Fruit fly (Drosophila melanogaster) whole organism, embryonic: Measurements from ENCODE around the gene Cdc42.

Experiments used
- ATbp ChIP-seq: fragments of 200-800 bp; sonication (Bioruptor generic); optimal IDR thresholded peaks from 2 replicates; lab custom pipeline; 2017; ENCODE audit warnings: missing biosample characterization, mild to moderate bottlenecking, missing genetic modification characterization, missing genetic modification reagents
- Bdp1 ChIP-seq: fragments of 200-800 bp; sonication (Bioruptor generic); optimal IDR thresholded peaks from 3 replicates; lab custom pipeline; 2016; ENCODE audit warnings: missing biosample characterization, missing genetic modification characterization
- CG10959 ChIP-seq: fragments of 200-800 bp; sonication (Bioruptor generic); IDR thresholded peaks from 2 replicates; pipeline ENCODE4 v1.3.6; 2022; ENCODE audit warnings: missing biosample characterization, missing genetic modification characterization
- CG11695 ChIP-seq: fragments of 200-800 bp; sonication (Bioruptor generic); IDR thresholded peaks from 3 replicates; pipeline ENCODE4 v1.3.6; 2022; ENCODE audit warnings: missing biosample characterization, missing genetic modification characterization
- CG13424 ChIP-seq: fragments of 200-800 bp; sonication (Bioruptor generic); optimal IDR thresholded peaks from 2 replicates; lab custom pipeline; 2019; ENCODE audit warnings: missing biosample characterization, mild to moderate bottlenecking, missing genetic modification characterization, moderate library complexity
- CG14667 ChIP-seq: fragments of 200-800 bp; sonication (Bioruptor generic); IDR thresholded peaks from 2 replicates; pipeline ENCODE4 v1.3.6; 2022; ENCODE audit warnings: missing biosample characterization, missing genetic modification characterization
- CG14860 ChIP-seq: fragments of 200-800 bp; sonication (Bioruptor generic); IDR thresholded peaks from 3 replicates; pipeline ENCODE4 v1.3.6; 2022; ENCODE audit warnings: missing biosample characterization, missing genetic modification characterization; ENCODE audit not compliant: partially characterized antibody
- CG1603 ChIP-seq: fragments of 200-800 bp; sonication (Bioruptor generic); optimal IDR thresholded peaks from 2 replicates; lab custom pipeline; 2019; ENCODE audit warnings: missing biosample characterization, mild to moderate bottlenecking, missing genetic modification characterization, moderate library complexity
- CG16813 ChIP-seq: fragments of 200-800 bp; sonication (Bioruptor generic); IDR thresholded peaks from 3 replicates; pipeline ENCODE4 v1.3.6; 2022; ENCODE audit warnings: missing biosample characterization, missing genetic modification characterization; ENCODE audit not compliant: partially characterized antibody
- CG16863 ChIP-seq: fragments of 200-800 bp; sonication (Bioruptor generic); optimal IDR thresholded peaks from 3 replicates; lab custom pipeline; 2016; ENCODE audit warnings: missing biosample characterization, missing genetic modification characterization
- CG17359 ChIP-seq: fragments of 200-800 bp; sonication (Bioruptor generic); optimal IDR thresholded peaks from 3 replicates; lab custom pipeline; 2018; ENCODE audit warnings: missing biosample characterization, mild to moderate bottlenecking, missing genetic modification characterization, moderate library complexity
- CG17612 ChIP-seq: fragments of 200-800 bp; sonication (Bioruptor generic); IDR thresholded peaks from 2 replicates; pipeline ENCODE4 v1.3.6; 2022; ENCODE audit warnings: missing biosample characterization, missing genetic modification characterization
- CG17802 ChIP-seq: fragments of 200-800 bp; sonication (Bioruptor generic); optimal IDR thresholded peaks from 2 replicates; lab custom pipeline; 2018; ENCODE audit warnings: missing biosample characterization, mild to moderate bottlenecking, missing genetic modification characterization, moderate library complexity
- CG2202 ChIP-seq: fragments of 200-800 bp; sonication (Bioruptor generic); optimal IDR thresholded peaks from 2 replicates; lab custom pipeline; 2018; ENCODE audit warnings: missing biosample characterization, mild to moderate bottlenecking, missing genetic modification characterization
- CG2712 ChIP-seq: fragments of 200-800 bp; optimal IDR thresholded peaks from 3 replicates; lab custom pipeline; 2019; ENCODE audit warnings: missing biosample characterization, mild to moderate bottlenecking, missing genetic modification characterization, moderate library complexity
- CG31365 ChIP-seq: fragments of 200-800 bp; sonication (Bioruptor generic); optimal IDR thresholded peaks from 2 replicates; lab custom pipeline; 2018; ENCODE audit warnings: missing biosample characterization, mild to moderate bottlenecking, missing genetic modification characterization
- CG3163 ChIP-seq: fragments of 200-800 bp; sonication (Bioruptor generic); optimal IDR thresholded peaks from 3 replicates; lab custom pipeline; 2016; ENCODE audit warnings: missing biosample characterization, missing genetic modification characterization
- CG34422 ChIP-seq: fragments of 200-800 bp; sonication (Bioruptor generic); IDR thresholded peaks from 3 replicates; pipeline ENCODE4 v1.3.6; 2022; ENCODE audit warnings: missing biosample characterization, missing genetic modification characterization
- CG6791 ChIP-seq: fragments of 200-800 bp; sonication (Bioruptor generic); IDR thresholded peaks from 3 replicates; pipeline ENCODE4 v1.3.6; 2022; ENCODE audit warnings: missing biosample characterization, missing genetic modification characterization; ENCODE audit not compliant: partially characterized antibody
- CG7786 ChIP-seq: fragments of 200-800 bp; sonication (Bioruptor generic); optimal IDR thresholded peaks from 2 replicates; lab custom pipeline; 2016; ENCODE audit warnings: missing biosample characterization, missing genetic modification characterization
- CG8089 ChIP-seq: fragments of 200-800 bp; sonication (Bioruptor generic); optimal IDR thresholded peaks from 3 replicates; lab custom pipeline; 2016; ENCODE audit warnings: missing biosample characterization, missing genetic modification characterization
- CG9727 ChIP-seq: fragments of 200-800 bp; sonication (Bioruptor generic); optimal IDR thresholded peaks from 3 replicates; lab custom pipeline; 2017; ENCODE audit warnings: missing biosample characterization, mild to moderate bottlenecking, missing genetic modification characterization
- Camta ChIP-seq: fragments of 200-800 bp; sonication (Bioruptor generic); optimal IDR thresholded peaks from 2 replicates; lab custom pipeline; 2016; ENCODE audit warnings: missing biosample characterization, missing genetic modification characterization
- Doc2 ChIP-seq: fragments of 200-800 bp; sonication (Bioruptor generic); IDR thresholded peaks from 2 replicates; pipeline ENCODE4 v1.3.6; 2022; ENCODE audit warnings: missing biosample characterization, missing genetic modification characterization
- Ets97D ChIP-seq: fragments of 200-800 bp; sonication (Bioruptor generic); optimal IDR thresholded peaks from 3 replicates; lab custom pipeline; 2016; ENCODE audit warnings: missing biosample characterization, missing genetic modification characterization
- HLH54F ChIP-seq: fragments of 200-800 bp; sonication (Bioruptor generic); optimal IDR thresholded peaks from 3 replicates; lab custom pipeline; 2016; ENCODE audit warnings: missing biosample characterization, missing genetic modification characterization
- MBD-R2 ChIP-seq: fragments of 200-800 bp; sonication (Bioruptor generic); IDR thresholded peaks from 2 replicates; pipeline ENCODE4 v1.3.6; 2022; ENCODE audit warnings: missing biosample characterization, missing genetic modification characterization
- Neu2 ChIP-seq: fragments of 200-800 bp; sonication (Bioruptor generic); optimal IDR thresholded peaks from 3 replicates; lab custom pipeline; 2016; ENCODE audit warnings: missing biosample characterization, missing genetic modification characterization, borderline replicate concordance
- Opbp ChIP-seq: fragments of 200-800 bp; sonication (Bioruptor generic); IDR thresholded peaks from 3 replicates; pipeline ENCODE4 v1.3.6; 2022; ENCODE audit warnings: missing biosample characterization, missing genetic modification characterization; ENCODE audit not compliant: partially characterized antibody
- Poxn ChIP-seq: fragments of 200-800 bp; sonication (Bioruptor generic); IDR thresholded peaks from 2 replicates; pipeline ENCODE4 v1.3.6; 2022; ENCODE audit warnings: missing biosample characterization, missing genetic modification characterization
- Ptx1 ChIP-seq: fragments of 200-800 bp; sonication (Bioruptor generic); IDR thresholded peaks from 2 replicates; pipeline ENCODE4 v1.3.6; 2022; ENCODE audit warnings: missing biosample characterization, missing genetic modification characterization
- Sry-β ChIP-seq: fragments of 200-800 bp; sonication (Bioruptor generic); optimal IDR thresholded peaks from 2 replicates; lab custom pipeline; 2018; ENCODE audit warnings: missing biosample characterization, mild to moderate bottlenecking, missing genetic modification characterization, moderate library complexity
- Xbp1 ChIP-seq: fragments of 200-800 bp; sonication (Bioruptor generic); optimal IDR thresholded peaks from 3 replicates; lab custom pipeline; 2016; ENCODE audit warnings: missing biosample characterization, mild to moderate bottlenecking, missing genetic modification characterization
- YL-1 ChIP-seq: fragments of 200-800 bp; sonication (Bioruptor generic); optimal IDR thresholded peaks from 3 replicates; lab custom pipeline; 2017; ENCODE audit warnings: missing biosample characterization, mild to moderate bottlenecking, missing genetic modification characterization
- abd-A ChIP-seq: fragments of 200-800 bp; sonication (Bioruptor generic); optimal IDR thresholded peaks from 3 replicates; lab custom pipeline; 2019; ENCODE audit warnings: missing biosample characterization, mild to moderate bottlenecking, missing genetic modification characterization, moderate library complexity
- amos ChIP-seq: fragments of 200-800 bp; sonication (Bioruptor generic); IDR thresholded peaks from 2 replicates; pipeline ENCODE4 v1.3.6; 2022; ENCODE audit warnings: missing biosample characterization, missing genetic modification characterization; ENCODE audit not compliant: partially characterized antibody
- cas ChIP-seq: fragments of 200-800 bp; sonication (Bioruptor generic); IDR thresholded peaks from 2 replicates; pipeline ENCODE4 v1.3.6; 2022; ENCODE audit warnings: missing biosample characterization, missing genetic modification characterization
- chn ChIP-seq: fragments of 200-800 bp; sonication (Bioruptor generic); optimal IDR thresholded peaks from 2 replicates; lab custom pipeline; 2016; ENCODE audit warnings: missing biosample characterization, missing genetic modification characterization
- fu2 ChIP-seq: fragments of 200-800 bp; sonication (Bioruptor generic); optimal IDR thresholded peaks from 2 replicates; lab custom pipeline; 2016; ENCODE audit warnings: missing biosample characterization, missing genetic modification characterization
- gcm ChIP-seq: fragments of 200-800 bp; sonication (Bioruptor generic); optimal IDR thresholded peaks from 2 replicates; lab custom pipeline; 2019; ENCODE audit warnings: missing biosample characterization, mild to moderate bottlenecking, missing genetic modification characterization, moderate library complexity
- kay ChIP-seq: fragments of 200-800 bp; sonication (Bioruptor generic); optimal IDR thresholded peaks from 2 replicates; lab custom pipeline; 2016; ENCODE audit warnings: missing biosample characterization, missing genetic modification characterization
- lab ChIP-seq: fragments of 200-800 bp; sonication (Bioruptor generic); optimal IDR thresholded peaks from 3 replicates; lab custom pipeline; 2017; ENCODE audit warnings: missing biosample characterization, missing genetic modification characterization, mild to moderate bottlenecking, moderate library complexity, missing genetic modification reagents
- nom ChIP-seq: fragments of 200-800 bp; sonication (Bioruptor generic); optimal IDR thresholded peaks from 2 replicates; lab custom pipeline; 2017; ENCODE audit warnings: missing biosample characterization, missing genetic modification characterization, mild to moderate bottlenecking, moderate library complexity, missing genetic modification reagents
- pzg ChIP-seq: fragments of 200-800 bp; sonication (Bioruptor generic); optimal IDR thresholded peaks from 3 replicates; lab custom pipeline; 2018; ENCODE audit warnings: missing biosample characterization, mild to moderate bottlenecking, missing genetic modification characterization, moderate library complexity
- repo ChIP-seq: fragments of 200-800 bp; sonication (Bioruptor generic); optimal IDR thresholded peaks from 2 replicates; lab custom pipeline; 2016; ENCODE audit warnings: missing biosample characterization, missing genetic modification characterization
- row ChIP-seq: fragments of 200-800 bp; sonication (Bioruptor generic); IDR thresholded peaks from 3 replicates; pipeline ENCODE4 v1.3.6; 2022; ENCODE audit warnings: missing biosample characterization, missing genetic modification characterization
- sc ChIP-seq, 3 experiments: fragments of >200 bp in 2 of 3; fragments of 200-800 bp in 1 of 3; sonication (Bioruptor generic) in 1 of 3; optimal IDR thresholded peaks; 2 replicates in 2 of 3; 3 replicates in 1 of 3; lab custom pipeline; 2017; ENCODE audit warnings: mild to moderate bottlenecking in 1 of 3, missing biosample characterization in 1 of 3, missing genetic modification characterization in 1 of 3, missing genetic modification reagents in 1 of 3
- sob ChIP-seq: fragments of 200-800 bp; sonication (Bioruptor generic); IDR thresholded peaks from 2 replicates; pipeline ENCODE4 v1.3.6; 2022; ENCODE audit warnings: missing biosample characterization, missing genetic modification characterization
- ttk ChIP-seq: fragments of 200-800 bp; sonication (Bioruptor generic); IDR thresholded peaks from 2 replicates; pipeline ENCODE4 v2.1.2; 2022; ENCODE audit warnings: missing biosample characterization, missing genetic modification characterization
- unpg ChIP-seq: fragments of 200-800 bp; sonication (Bioruptor generic); optimal IDR thresholded peaks from 3 replicates; lab custom pipeline; 2018; ENCODE audit warnings: missing biosample characterization, mild to moderate bottlenecking, missing genetic modification characterization, moderate library complexity

The Cdc42 gene

DNA sequence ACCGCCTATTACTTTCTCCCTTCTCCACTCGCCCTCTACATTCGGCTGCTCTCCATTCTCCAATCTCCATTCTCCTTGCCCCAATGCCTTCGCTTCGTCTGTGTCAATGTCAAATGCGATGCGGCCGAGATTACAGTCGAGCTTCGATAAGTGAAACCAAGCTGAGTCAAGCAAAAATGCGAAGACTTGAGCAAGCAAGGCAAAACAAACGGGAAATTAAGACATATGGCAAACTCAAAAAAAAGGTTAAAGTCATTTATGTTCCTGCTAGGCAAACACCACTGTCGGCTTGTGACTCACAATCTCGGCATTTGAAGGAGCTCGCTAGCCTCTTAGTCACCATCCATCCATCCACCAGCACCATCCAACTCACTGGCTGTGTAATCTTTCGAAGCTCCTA is 28.5 kb upstream of the Cdc42 start (continued):
- peak; percentile 93 for TF ChIP-seq CG13424 (tag; lab: Kevin White, UChicago)
- peak; percentile 100 for TF ChIP-seq kay (GFP tag; lab: Kevin White, UChicago)
- peak; percentile 89 for TF ChIP-seq Ets97D (GFP tag; lab: Kevin White, UChicago)
- peak; percentile 56; the same call in 1 of the 2 replicates for TF ChIP-seq Doc2
- peak; percentile 96 for TF ChIP-seq nom (GFP tag; lab: Kevin White, UChicago)
- TF ChIP-seq CG17359 = peak; percentile 93
- peak; percentile 79 for TF ChIP-seq CG11695 (GFP tag; lab: Robert Waterston, UW)
- peak; percentile 81 for TF ChIP-seq CG17612
- TF ChIP-seq chn (GFP tag; lab: Kevin White, UChicago) = peak; percentile 98
- peak; percentile 78 for TF ChIP-seq CG31365 (tag; lab: Kevin White, UChicago)
- TF ChIP-seq pzg (GFP tag; lab: Kevin White, UChicago) = peak; percentile 19
- peak; percentile 89 for TF ChIP-seq CG3163 (GFP tag; lab: Kevin White, UChicago)
- peak; percentile 57 for TF ChIP-seq cas (GFP tag; lab: Robert Waterston, UW)
- no peak for TF ChIP-seq sc (optimal IDR thresholded peaks at IDR 0.05; lab: Kevin White, UChicago)
- TF ChIP-seq sc (GFP tag; optimal IDR thresholded peaks at IDR 0.05; lab: Kevin White, UChicago) = peak; percentile 86
- TF ChIP-seq unpg = peak; percentile 97
- TF ChIP-seq Ptx1 (GFP tag; lab: Robert Waterston, UW) = peak; percentile 90
- peak; percentile 94 for TF ChIP-seq repo (GFP tag; lab: Kevin White, UChicago)
- TF ChIP-seq Neu2 (GFP tag; lab: Kevin White, UChicago) = peak; percentile 77
- TF ChIP-seq Sry-β (GFP tag; lab: Kevin White, UChicago) = peak; percentile 54
- TF ChIP-seq gcm (GFP tag; lab: Kevin White, UChicago) = peak; percentile 96
- peak; percentile 97 for TF ChIP-seq Camta (GFP tag; lab: Kevin White, UChicago)
- TF ChIP-seq HLH54F = peak; percentile 96
- TF ChIP-seq CG8089 (GFP tag; lab: Kevin White, UChicago) = peak; percentile 96
- peak; percentile 93 for TF ChIP-seq CG34422 (GFP tag; lab: Robert Waterston, UW)
- no peak for TF ChIP-seq amos (GFP tag; lab: Robert Waterston, UW)
- no peak for TF ChIP-seq abd-A (tag; lab: Kevin White, UChicago)
- no peak for TF ChIP-seq Opbp (GFP tag; lab: Robert Waterston, UW)
- TF ChIP-seq CG16813 = no peak
- TF ChIP-seq ttk (GFP tag; lab: Robert Waterston, UW) = peak; percentile 91
- TF ChIP-seq row (GFP tag; lab: Robert Waterston, UW) = peak; percentile 98
- TF ChIP-seq sob = peak; percentile 95
- peak; percentile 98 for TF ChIP-seq CG7786
- peak; percentile 92 for TF ChIP-seq Bdp1 (GFP tag; lab: Kevin White, UChicago)
- TF ChIP-seq CG6791 (GFP tag; lab: Robert Waterston, UW) = no peak
- peak; percentile 95 for TF ChIP-seq CG2712
- peak; percentile 81 for TF ChIP-seq CG17802
- TF ChIP-seq fu2 (GFP tag; lab: Kevin White, UChicago) = peak; percentile 96
- peak; percentile 97 for TF ChIP-seq CG10959 (GFP tag; lab: Robert Waterston, UW)
- peak; percentile 83 for TF ChIP-seq MBD-R2 (GFP tag; lab: Robert Waterston, UW)
- peak; percentile 98 for TF ChIP-seq CG16863 (GFP tag; lab: Kevin White, UChicago)
- TF ChIP-seq ATbp (GFP tag; lab: Kevin White, UChicago) = peak; percentile 96
- peak; percentile 95 for TF ChIP-seq lab (GFP tag; lab: Kevin White, UChicago)
- peak; percentile 97 for TF ChIP-seq CG1603
- TF ChIP-seq YL-1 = peak; percentile 90
- TF ChIP-seq Poxn (GFP tag; lab: Robert Waterston, UW) = peak; percentile 85
- peak; percentile 98 for TF ChIP-seq Xbp1 (GFP tag; lab: Kevin White, UChicago)
- TF ChIP-seq CG2202 (tag; lab: Kevin White, UChicago) = peak; percentile 94
- peak; percentile 95 for TF ChIP-seq CG9727
- TF ChIP-seq CG14667 (GFP tag; lab: Robert Waterston, UW) = peak; percentile 90
- no peak for TF ChIP-seq CG14860
